Fruit fly (Drosophila melanogaster) S2 (cell line): Measurements from ENCODE around the gene CG4360.

Source experiments
- CG8478 ChIP-seq: fragments of >200 bp; optimal IDR thresholded peaks from 2 replicates; lab custom pipeline; 2018
- CTCF ChIP-seq, 2 experiments: fragments of >200 bp; optimal IDR thresholded peaks; 2 replicates each; lab custom pipeline; 2018

- TF ChIP-seq CG8478 (no peak), CTCF (optimal IDR thresholded peaks at IDR 0.05; lab: Kevin White, UChicago) (no peak)
Measured at dm6 chr3R:20310905-20311304, 16.9 kb downstream of the CG4360 start.
